Worm (Caenorhabditis elegans) whole organism, L3 larva: ENCODE measurements around the gene mrpl-48.

ENCODE experiments used
- aly-2 ChIP-seq: fragments of 150-350 bp; optimal IDR thresholded peaks from 2 replicates; lab custom pipeline; 2014; ENCODE audit warnings: missing biosample characterization, missing genetic modification characterization
- ama-1 ChIP-seq: fragments of 150-350 bp; optimal IDR thresholded peaks from 2 replicates; lab custom pipeline; 2018
- ceh-82 ChIP-seq: fragments of 150-350 bp; optimal IDR thresholded peaks from 2 replicates; lab custom pipeline; 2014; ENCODE audit warnings: missing biosample characterization, missing genetic modification characterization
- elt-2 ChIP-seq: sonication (generic microtip); optimal IDR thresholded peaks from 2 replicates; lab custom pipeline; 2016; ENCODE audit warnings: missing genetic modification reagents, mild to moderate bottlenecking, missing genetic modification characterization, missing compliant biosample characterization
- fkh-10 ChIP-seq: sonication (generic microtip); optimal IDR thresholded peaks from 2 replicates; lab custom pipeline; 2017; ENCODE audit warnings: missing biosample characterization, missing genetic modification reagents, missing genetic modification characterization
- jun-1 ChIP-seq: fragments of 150-350 bp; optimal IDR thresholded peaks from 2 replicates; lab custom pipeline; 2014; ENCODE audit warnings: missing biosample characterization, missing genetic modification reagents, missing genetic modification characterization
- nhr-28 ChIP-seq: fragments of 150-350 bp; optimal IDR thresholded peaks from 2 replicates; lab custom pipeline; 2014; ENCODE audit warnings: missing biosample characterization, missing genetic modification characterization
- nhr-67 ChIP-seq: fragments of 150-350 bp; optimal IDR thresholded peaks from 2 replicates; lab custom pipeline; 2014; ENCODE audit warnings: missing biosample characterization, missing genetic modification characterization
- nhr-77 ChIP-seq: fragments of 150-350 bp; optimal IDR thresholded peaks from 2 replicates; lab custom pipeline; 2014; ENCODE audit warnings: missing biosample characterization, missing genetic modification characterization
- pha-4 ChIP-seq: fragments of 150-350 bp; optimal IDR thresholded peaks from 2 replicates; lab custom pipeline; 2014; ENCODE audit warnings: missing biosample characterization, missing genetic modification reagents, missing genetic modification characterization
- pqm-1 ChIP-seq: fragments of 150-350 bp; optimal IDR thresholded peaks from 2 replicates; lab custom pipeline; 2017; ENCODE audit warnings: missing biosample characterization, missing genetic modification characterization, inconsistent platforms
- snpc-4 ChIP-seq: fragments of 150-350 bp; optimal IDR thresholded peaks from 2 replicates; lab custom pipeline; 2014; ENCODE audit warnings: missing biosample characterization, missing genetic modification characterization
- zag-1 ChIP-seq: fragments of 150-350 bp; optimal IDR thresholded peaks from 2 replicates; lab custom pipeline; 2014; ENCODE audit warnings: missing biosample characterization, missing genetic modification characterization

- TF ChIP-seq nhr-77 (tag; lab: Kevin White, UChicago) (no peak), nhr-28 (tag; lab: Kevin White, UChicago) (no peak), pqm-1 (tag; lab: Kevin White, UChicago) (no peak), snpc-4 (tag; lab: Kevin White, UChicago) (no peak), fkh-10 (no peak), aly-2 (tag; lab: Kevin White, UChicago) (no peak), ceh-82 (tag; lab: Kevin White, UChicago) (no peak), jun-1 (tag; lab: Kevin White, UChicago) (no peak), elt-2 (no peak), zag-1 (tag; lab: Kevin White, UChicago) (no peak), pha-4 (tag; lab: Kevin White, UChicago) (no peak), nhr-67 (tag; lab: Kevin White, UChicago) (no peak), ama-1 (no peak)
Measured at ce11 chrV:5630792-5631191, 37.3 kb downstream of the mrpl-48 start, which contains the start of gene acy-4.
